Worm (Caenorhabditis elegans): Measurements from ENCODE around the gene gfi-3.

DNA sequence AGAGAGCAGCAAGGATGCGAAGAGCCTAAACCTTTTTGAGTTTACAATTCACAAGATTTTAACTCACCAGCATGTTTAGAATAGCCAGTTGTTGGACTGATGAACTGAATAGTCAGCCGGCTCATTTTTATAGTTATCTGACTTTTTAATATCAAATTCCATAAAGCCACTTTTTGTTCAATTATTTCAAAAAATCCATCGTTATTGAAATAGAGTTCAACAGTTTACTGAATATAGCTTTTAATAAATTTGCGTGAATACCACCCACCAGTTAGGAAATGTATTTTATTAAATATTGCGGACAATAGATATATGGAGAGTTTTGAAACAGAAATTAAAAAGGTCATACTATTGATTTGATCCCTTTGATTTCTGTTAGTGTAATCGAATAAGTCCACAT is 49.7 kb downstream of the gfi-3 start, which contains the start of gene nspc-20:
- TF ChIP-seq ztf-29 (GFP tag; IDR thresholded peaks at IDR 0.05) (no peak), flt-1 (GFP tag; IDR thresholded peaks at IDR 0.05) (no peak), T22C8.4 (GFP tag; IDR thresholded peaks at IDR 0.05) (no peak), med-1 (GFP tag; optimal IDR thresholded peaks at IDR 0.05; ENCODE audit: insufficient read depth) (no peak), ztf-23 (GFP tag; IDR thresholded peaks at IDR 0.05) (no peak), cog-1 (tag; optimal IDR thresholded peaks at IDR 0.05) (no peak), ref-1 (GFP tag; conservative IDR thresholded peaks at IDR 0.05) (no peak)

Data from whole organism, midembryonic.